Worm (Caenorhabditis elegans): ENCODE results near the gene kin-20.

kin-20 gene

DNA sequence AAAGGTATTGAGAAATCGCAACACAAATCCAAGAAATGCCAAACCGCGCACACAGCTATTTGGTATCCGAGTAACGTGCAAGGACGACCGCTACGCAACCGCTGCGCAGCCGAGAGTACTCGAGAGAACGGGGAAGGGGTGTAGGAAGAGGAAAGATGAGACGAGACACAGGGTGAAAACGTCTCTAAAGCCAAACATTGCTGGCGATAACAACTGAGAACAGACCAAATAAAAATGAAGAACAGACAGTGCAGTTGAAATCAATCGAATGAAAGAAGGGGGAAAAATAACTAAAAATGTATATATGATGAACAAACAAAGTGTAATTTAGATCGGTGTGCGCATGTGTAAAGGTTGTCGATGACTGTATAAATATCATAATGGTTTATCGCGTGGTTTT, 3.7 kb upstream of the kin-20 start:
- no peak for TF ChIP-seq unc-62 (GFP tag; optimal IDR thresholded peaks at IDR 0.05)

DNA sequence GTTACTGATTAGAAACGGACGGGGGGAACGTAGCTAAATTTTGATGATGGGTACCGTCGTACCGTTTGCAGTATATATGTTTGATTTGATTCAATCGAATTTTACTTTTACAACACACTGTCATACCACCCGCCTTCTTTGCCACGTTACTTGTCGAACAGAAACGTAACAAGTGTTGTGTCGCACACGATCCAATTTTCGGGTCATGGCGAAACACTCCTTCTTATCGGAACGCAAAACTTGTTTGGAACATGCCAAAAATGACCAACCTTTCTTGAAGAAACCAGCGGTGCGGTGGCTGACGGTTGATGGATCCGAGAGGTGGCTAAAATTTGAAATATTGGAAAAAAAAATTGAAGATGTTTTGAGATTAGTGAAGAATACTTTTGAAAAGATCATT, 2.8 kb upstream of the kin-20 start:
- no peak for TF ChIP-seq unc-62 (GFP tag; optimal IDR thresholded peaks at IDR 0.05)

DNA sequence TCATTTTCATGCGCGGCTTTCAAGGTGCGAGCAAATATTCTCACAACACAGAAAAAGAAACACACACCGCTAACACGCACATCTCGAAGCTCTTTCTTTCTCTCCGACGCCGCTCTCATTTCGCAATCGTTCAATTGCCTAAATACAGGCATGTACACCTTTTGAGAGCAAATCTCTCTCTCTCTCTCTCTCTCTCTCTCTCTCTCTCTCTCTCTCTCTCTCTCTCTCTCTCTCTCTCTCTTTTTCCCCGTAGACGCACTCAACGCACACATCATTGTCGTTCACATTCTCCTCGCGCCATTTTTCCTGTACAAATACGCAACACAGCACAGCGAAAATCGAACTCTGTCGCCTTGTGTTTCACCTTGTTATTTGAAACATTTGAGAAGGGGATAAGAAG, 1.7 kb upstream of the kin-20 start:
- TF ChIP-seq unc-62 (GFP tag; optimal IDR thresholded peaks at IDR 0.05): no peak

DNA sequence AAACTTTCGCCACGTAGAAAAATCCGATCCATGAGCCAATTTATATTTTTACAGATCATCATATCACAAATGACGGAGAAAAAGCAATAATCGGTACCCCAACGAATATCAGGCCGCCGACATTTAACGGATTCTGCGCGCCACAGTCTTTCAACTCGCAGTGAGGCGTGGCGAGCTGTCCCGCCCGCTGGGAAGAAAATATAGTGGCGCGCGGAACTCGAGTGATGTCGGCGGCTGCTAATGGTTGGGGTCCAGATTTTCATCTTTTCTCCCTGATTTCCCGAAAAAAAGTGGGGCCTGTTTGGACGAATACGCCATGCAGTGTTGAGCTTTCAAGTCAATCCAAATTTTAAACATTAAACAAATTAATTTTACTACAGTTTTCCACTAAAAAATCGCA, 1.0 kb upstream of the kin-20 start:
- no peak for TF ChIP-seq unc-62 (GFP tag; optimal IDR thresholded peaks at IDR 0.05)

DNA sequence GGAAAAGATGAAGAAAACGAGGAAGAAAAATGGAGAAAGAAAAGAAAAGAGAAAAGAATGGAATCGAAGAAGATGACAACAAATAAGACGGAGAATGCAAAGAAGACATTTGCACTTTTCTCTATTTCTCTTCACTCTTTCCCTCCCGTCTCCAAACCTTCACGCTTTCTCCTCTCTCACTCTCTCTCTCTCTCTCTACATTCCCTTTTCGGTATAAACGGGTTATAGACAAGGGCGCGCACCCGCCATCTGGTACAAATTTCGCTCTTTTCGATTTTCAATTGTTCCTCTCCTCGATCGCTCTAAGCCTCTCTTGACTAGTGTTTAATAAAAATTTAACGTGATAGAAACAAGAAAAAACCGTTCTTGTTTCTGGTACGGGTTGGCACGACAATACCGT, 790 bp downstream of the kin-20 start:
- no peak for TF ChIP-seq unc-62 (GFP tag; optimal IDR thresholded peaks at IDR 0.05)

DNA sequence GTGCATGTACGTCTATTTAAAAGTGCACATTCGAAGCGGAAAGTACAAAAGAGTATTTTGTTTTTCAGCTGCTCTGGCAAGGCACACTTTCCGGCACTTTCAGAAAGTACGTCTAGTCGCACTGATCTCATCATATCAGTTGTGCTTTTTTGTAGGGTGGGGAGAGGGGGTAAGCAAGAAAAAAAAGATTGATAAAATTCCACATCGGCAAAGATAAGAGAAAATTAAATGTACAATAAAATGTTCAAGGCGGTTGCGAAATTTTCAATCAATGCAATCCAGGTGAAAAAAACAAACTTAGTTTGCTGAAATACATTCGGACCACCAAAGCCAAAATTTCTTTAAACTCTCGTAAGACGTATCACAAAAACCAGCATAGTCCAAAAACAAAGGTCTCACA, 1.3 kb downstream of the kin-20 start:
- TF ChIP-seq unc-62 (GFP tag; optimal IDR thresholded peaks at IDR 0.05): no peak

DNA sequence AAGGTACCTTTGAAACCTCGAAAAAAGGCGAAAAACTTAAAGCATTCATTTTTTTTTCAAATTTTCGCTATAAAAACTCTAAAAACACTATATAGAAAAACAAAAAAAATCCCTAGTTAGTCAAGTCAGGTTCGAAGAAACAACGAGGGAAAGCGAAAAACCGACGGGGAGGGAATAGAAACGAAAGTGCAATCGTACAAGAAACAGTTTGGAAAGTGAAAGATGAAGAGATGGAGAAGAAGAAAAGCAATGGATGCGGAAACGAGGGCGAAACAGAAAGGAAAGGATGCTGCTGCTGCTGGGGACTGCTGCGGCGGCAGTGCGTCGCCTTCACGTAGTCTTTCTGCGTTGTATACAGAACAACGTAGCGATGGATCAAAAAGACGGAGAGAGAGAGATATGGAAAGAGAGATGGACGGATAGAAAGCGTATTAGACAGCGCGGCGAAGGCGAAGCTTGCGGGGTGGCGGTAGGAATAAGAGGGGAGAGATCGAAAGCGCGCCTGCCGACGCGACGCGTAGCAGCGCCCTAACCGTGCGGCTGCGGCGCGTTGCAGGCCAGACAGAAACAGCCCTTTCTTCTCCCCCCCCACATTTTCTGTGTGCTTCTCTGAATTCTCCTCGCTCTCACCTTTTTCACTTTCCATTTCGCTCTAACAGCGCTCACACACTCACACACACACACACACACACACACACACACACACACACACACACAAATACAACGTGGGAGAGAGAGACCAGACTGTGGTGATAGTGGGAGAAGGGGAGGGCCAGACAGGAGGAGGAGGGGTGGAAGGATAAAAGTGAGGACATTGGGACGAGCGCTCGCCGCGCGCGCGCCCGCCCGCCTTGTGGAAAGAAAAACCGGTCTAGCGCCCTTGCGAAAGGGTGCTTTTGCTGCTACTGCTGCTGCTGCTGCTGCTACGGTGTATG, 2.5 kb downstream of the kin-20 start:
- TF ChIP-seq unc-62 (GFP tag; optimal IDR thresholded peaks at IDR 0.05): no peak

DNA sequence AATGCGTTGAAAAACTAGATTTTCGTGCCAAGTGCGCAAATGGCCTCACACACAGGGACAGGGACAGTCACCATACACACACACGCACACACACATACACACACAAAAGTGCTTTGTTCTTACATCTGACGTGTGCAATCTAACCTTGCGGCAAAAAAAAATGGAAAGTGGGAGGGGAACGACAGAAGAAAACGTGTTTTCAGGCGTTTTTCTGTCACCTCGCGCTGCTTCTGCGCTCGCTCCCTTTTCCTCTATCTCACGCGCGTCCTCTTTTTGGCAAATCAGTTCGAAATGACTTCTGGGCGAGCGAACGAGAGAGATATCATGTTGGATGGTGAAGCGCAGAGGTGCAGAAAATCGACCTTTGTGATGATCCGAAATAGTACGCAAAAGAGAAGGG, 3.5 kb downstream of the kin-20 start:
- no peak for TF ChIP-seq unc-62 (GFP tag; optimal IDR thresholded peaks at IDR 0.05)

DNA sequence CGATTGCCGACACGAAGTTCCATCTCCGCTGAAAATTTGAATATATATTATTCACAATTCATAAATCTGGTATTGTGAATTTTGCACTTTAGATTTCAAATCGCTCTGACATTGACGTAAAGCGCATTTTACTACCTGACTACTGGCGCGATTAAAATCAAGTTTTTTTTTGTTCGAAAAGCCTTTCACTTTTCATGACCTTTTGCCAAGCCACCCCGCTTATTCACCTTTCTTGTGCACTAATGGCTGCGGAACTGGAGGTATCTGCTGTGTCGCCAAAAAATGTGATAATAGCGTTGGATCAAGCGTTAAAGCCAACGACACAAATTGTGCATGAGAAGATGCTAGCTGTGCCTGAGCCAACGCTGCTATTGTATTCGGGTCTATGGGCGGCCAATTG, 4.6 kb downstream of the kin-20 start:
- TF ChIP-seq unc-62 (GFP tag; optimal IDR thresholded peaks at IDR 0.05): no peak

DNA sequence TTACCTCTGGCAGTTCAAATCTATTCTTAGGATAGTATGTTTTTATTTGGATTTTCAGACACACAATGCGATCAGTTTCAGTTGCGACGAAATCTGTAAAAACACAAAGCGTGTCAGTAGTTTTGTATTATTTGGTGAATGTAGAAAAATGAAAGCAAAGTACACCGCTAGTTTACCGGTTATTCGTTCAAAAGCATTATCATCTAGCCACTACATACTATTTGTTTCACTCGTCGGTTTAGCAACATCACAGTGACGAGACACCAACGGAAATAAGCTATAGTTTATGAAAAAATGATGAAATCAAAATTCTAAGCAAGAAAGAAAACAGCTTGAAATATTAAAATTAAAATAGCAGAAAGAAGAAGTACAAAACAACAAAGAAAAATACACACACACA, 6.9 kb downstream of the kin-20 start:
- TF ChIP-seq unc-62 (GFP tag; optimal IDR thresholded peaks at IDR 0.05): no peak

DNA sequence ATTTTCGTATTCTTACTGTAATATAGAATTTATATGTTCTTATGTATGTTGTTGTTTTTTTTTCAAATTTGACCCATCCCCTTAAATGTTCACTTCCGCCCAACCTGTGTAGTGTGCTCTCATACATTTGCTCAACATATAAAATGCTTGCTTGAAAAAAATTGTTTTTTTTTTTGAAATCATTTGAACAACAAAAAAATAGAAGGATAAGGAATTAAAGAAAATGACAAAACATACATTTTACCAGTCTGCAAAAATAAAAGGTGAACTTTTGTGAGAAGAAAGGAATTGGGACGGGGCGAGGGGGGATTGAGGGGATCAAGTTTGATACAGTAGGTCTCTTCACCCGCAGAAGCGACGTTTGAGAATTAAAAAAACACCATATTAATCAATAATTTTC, 9.1 kb downstream of the kin-20 start:
- TF ChIP-seq unc-62 (GFP tag; optimal IDR thresholded peaks at IDR 0.05): no peak

DNA sequence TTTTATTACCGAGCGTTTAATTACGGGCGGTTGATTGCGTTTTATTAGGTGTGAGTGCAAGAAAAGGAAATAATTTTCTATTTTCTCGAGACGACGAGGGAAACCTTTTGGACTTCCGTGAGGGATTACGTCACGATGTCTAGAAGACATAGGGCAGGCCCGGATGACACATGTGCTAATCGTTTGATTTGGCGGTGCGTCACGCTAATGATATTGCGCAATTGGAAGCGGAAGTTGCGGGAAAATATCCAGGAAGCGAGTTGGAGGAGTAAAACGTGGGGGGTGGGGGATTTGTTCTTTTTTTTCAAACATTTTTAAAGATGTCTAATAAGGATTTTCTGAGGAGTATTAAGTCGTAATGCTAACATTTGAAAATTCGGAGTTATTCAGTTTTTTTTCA, 13.0 kb downstream of the kin-20 start:
- TF ChIP-seq unc-62 (GFP tag; optimal IDR thresholded peaks at IDR 0.05): no peak

DNA sequence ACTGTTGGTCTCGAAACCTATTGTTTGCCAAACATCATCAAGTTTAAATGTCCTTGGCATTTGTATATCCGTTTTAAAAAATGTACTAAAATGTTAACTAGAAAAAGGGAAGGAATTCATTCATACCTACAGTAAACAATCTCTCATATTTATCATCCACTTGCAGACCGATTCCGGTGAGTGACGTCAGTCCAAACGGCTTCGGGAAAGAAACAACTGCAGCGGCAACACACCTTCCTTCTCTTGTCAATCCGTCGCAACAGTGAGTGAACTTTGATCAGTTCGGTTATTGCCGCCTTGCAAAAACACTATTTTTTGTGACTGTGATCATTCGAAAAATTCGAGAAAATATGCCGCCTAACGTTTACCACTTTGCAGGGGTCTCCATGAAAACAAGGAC, 13.4 kb downstream of the kin-20 start:
- no peak for TF ChIP-seq unc-62 (GFP tag; optimal IDR thresholded peaks at IDR 0.05)

DNA sequence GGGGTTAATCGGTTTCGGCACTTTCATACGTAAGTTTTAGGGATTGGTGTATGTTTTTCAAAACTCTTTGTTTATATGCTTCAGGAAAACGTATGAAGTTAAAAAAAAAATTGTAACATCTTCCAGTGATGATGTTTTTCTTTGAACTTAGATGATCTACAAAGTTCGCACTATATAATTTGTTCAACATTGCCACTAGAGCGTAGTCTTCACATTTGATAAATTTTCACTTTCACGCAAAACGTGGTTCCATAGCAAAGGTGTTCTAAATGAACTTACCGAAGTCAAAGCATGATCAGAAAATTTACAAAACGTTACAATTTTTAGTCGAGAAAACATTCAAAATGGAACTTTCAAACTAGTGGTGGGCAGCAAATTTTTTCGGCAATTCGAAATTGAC, 14.7 kb downstream of the kin-20 start:
- TF ChIP-seq unc-62 (GFP tag; optimal IDR thresholded peaks at IDR 0.05): no peak

DNA sequence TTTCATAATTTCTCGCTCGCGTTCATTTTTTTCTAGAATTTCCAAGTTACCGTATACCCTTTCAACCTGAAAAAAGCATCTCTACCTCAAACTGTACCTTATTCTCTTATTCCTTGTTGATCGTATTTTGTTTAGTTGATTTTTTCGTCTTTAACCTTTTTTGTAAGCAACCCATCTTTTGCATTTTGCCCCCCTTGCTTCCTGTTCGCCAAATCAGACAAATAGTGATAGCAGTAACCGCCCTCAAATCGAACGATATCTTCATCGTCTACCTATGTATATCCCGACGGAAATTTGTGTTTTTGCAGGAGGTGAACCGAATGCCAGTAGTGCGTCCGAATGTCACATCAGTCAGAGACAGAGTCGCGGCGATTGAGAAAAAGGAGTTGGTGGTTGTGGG, 15.1 kb downstream of the kin-20 start, which contains the start of gene F46F2.5:
TSS of gene F46F2.5 (plus strand) at position 301 of the 400 bp plus-strand sequence.
- TF ChIP-seq unc-62 (GFP tag; optimal IDR thresholded peaks at IDR 0.05): no peak

DNA sequence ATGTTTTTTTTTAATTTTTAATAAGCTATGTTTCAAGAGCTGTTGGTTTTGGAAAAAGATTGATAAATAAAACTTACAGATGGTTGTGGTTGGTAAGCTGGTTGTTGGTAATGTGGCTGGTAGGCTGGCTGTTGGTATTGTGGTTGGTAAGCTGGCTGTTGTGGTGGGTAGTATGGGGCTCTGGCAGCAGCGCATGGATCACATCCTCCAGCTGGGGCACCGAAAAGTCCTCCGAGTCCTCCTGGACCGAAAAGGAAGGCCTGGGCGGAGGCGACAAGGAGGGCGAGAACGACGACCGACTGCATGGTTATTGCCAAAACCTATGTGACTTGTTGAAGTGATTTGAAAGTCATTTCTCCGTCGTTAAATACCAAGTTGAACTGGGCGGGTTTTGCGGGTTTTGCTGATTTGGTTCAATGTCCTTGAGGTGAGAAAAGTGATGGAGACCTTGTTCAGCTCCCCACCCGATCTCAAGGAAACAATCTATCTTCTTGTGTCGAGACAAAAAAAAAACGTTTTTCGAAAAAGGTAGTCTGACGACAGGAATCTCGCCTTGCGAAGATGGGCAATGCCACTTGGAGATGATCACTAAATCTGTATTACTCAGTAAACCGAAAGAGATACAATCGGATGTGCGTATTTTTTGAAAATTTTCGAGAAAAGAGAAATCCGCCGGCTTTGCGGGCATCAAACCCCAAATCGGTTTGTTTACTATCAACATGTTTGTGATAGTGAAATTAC, 17.4 kb downstream of the kin-20 start, which contains the start of gene F46F2.3:
TSS of gene F46F2.3 (minus strand) at position 341 of the 741 bp plus-strand sequence.
- no peak for TF ChIP-seq unc-62 (GFP tag; optimal IDR thresholded peaks at IDR 0.05)

DNA sequence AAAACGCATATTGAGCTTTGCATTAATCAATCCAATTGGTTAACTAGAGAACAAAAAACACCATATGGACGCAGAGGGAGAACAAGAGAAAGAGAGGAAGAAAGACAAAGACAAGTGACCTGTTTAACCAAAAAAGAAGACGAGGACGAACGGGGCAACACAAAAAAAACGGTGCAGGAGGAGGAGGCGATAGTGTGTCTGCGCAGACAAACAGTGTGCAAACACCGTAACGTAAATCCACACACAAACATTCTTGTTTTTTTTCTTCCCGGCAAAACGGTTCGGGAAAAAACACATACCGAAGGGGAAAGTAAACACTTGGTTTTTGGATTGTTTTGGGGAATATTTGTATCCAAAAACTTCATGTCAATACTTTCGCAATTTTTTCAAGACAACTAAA, 31.0 kb downstream of the kin-20 start:
- TF ChIP-seq unc-62 (GFP tag; optimal IDR thresholded peaks at IDR 0.05): no peak

Measured in whole organism, dauer.